Worm (Caenorhabditis elegans): ENCODE results near the gene F54F7.10.
A peak's percentile ranks its signal among the peaks of the same experiment; 100 is the strongest.

The F54F7.10 gene

DNA sequence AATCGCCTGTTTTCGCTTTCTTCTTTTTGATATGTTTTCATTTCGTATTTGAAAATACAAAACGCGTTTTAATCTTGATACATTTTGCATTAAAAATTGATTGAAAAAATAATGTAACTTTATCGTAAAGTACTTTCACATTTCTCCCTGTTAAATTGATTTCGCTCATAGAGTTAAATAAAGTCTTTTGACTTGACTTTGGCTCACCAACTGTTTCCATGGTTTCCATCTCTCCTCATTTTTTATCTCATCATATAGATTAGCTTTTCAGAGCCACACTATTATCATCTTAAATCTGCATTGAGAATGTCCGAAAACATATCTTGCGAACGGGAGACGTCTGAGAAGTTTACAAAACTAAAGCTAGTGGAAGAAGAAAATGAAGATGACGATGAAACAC lies at the start of gene F54F7.10:
Gene F54F7.10, plus strand, starts transcription at position 301 of the 400 bp plus-strand sequence.
- TF ChIP-seq zfp-2 (tag; optimal IDR thresholded peaks at IDR 0.05) (no peak), ceh-82 (tag; optimal IDR thresholded peaks at IDR 0.05) (no peak), hif-1 (tag; optimal IDR thresholded peaks at IDR 0.05) (no peak), Y75B8A.6 (GFP tag; IDR thresholded peaks at IDR 0.05) (no peak), tra-1 (GFP tag; IDR thresholded peaks at IDR 0.05) (no peak), zip-11 (GFP tag; IDR thresholded peaks at IDR 0.05) (no peak), saeg-2 (GFP tag; IDR thresholded peaks at IDR 0.05) (no peak), nhr-25 (tag; optimal IDR thresholded peaks at IDR 0.05; ENCODE audit: borderline replicate concordance, insufficient read depth) (no peak), php-3 (GFP tag; IDR thresholded peaks at IDR 0.05) (no peak), Y105C5A.15 (GFP tag; IDR thresholded peaks at IDR 0.05) (no peak), lin-29 (GFP tag; IDR thresholded peaks at IDR 0.05) (no peak), ztf-7 (tag; optimal IDR thresholded peaks at IDR 0.05) (no peak), mep-1 (tag; optimal IDR thresholded peaks at IDR 0.05) (no peak), hlh-11 (tag; optimal IDR thresholded peaks at IDR 0.05) (no peak), snpc-4 (tag; optimal IDR thresholded peaks at IDR 0.05) (no peak), lim-7 (GFP tag; IDR thresholded peaks at IDR 0.05) (no peak), ZK337.2 (GFP tag; IDR thresholded peaks at IDR 0.05) (no peak), ceh-32 (tag; optimal IDR thresholded peaks at IDR 0.05; ENCODE audit: poor library complexity) (no peak), daf-12 (tag; optimal IDR thresholded peaks at IDR 0.05) (no peak)

DNA sequence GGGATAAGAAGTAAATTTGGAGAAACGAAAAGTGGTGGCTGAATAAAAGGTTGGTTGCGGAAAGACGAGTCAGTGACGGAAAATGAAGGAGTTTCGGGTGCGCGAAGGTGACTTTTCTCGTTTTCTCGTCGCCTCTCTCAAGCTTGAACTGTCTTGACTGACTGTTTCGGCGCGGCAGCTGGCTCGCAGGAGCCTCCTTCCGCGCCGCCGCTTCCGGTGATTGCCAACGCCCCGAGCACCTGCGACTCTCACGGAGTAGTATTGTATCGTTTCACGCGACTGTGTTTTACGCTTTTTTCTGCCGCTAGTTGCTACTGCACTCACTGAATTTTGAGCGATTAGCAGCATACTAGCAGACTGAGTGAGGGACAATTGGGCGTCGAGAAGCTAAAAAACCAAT lies 48.7 kb upstream of the F54F7.10 start, which contains the start of gene C34E11.2:
Gene C34E11.2, minus strand, starts transcription at position 84 of the 400 bp plus-strand sequence.
- TF ChIP-seq set-16 (GFP tag; IDR thresholded peaks at IDR 0.05) (peak; percentile 87), madf-9 (GFP tag; conservative IDR thresholded peaks at IDR 0.05) (no peak), egl-43 (GFP tag; IDR thresholded peaks at IDR 0.05) (0 out of 2 replicates have a peak, but pooled peaks have one; percentile 44), snpc-4 (tag; optimal IDR thresholded peaks at IDR 0.05) (no peak)

DNA sequence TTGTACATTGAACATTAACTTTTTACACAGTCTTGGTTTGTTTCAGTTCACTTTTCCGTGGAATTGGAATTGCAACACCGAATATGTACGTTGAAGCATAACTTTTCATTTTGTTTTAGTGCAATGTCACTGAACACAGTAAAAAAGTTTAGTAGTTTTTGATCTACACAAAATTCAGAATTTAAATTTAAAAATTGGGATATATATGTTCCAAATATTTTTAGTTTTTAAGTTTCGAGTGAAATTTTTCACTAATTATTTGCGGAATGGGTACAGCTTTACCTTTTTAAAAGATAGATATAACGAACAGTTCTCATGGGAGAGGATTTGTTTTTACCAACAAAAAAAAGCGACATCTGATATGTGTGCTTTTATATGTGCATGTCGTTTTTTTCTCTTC lies 46.6 kb upstream of the F54F7.10 start:
- no peak for TF ChIP-seq hif-1 (tag; optimal IDR thresholded peaks at IDR 0.05)
- peak; percentile 92 for TF ChIP-seq aha-1 (tag)

DNA sequence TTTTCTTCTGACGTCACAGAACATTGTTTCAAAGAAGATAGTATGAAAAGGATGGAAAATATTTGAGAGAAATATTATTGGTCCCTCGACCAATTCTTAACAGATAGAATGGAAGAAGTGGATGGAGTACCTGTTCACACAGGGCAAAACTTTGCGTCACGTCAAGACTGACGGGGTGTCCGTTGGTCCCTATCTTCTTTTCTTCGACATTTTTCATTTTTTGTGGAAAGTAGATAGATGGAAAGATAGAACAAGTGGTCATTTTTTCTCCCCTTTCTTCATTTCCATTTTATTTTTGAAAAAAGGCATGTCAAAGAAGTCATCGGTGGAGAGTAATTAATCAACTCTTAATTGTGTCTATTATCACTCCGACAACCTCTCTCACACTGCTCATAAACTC lies 44.7 kb upstream of the F54F7.10 start:
- TF ChIP-seq daf-16 (GFP tag; optimal IDR thresholded peaks at IDR 0.05) (peak in 1 of 2 experiments; percentile 41), daf-16 (tag; optimal IDR thresholded peaks at IDR 0.05) (no peak), lin-39 (tag; optimal IDR thresholded peaks at IDR 0.05) (no peak), aha-1 (tag) (no peak)

DNA sequence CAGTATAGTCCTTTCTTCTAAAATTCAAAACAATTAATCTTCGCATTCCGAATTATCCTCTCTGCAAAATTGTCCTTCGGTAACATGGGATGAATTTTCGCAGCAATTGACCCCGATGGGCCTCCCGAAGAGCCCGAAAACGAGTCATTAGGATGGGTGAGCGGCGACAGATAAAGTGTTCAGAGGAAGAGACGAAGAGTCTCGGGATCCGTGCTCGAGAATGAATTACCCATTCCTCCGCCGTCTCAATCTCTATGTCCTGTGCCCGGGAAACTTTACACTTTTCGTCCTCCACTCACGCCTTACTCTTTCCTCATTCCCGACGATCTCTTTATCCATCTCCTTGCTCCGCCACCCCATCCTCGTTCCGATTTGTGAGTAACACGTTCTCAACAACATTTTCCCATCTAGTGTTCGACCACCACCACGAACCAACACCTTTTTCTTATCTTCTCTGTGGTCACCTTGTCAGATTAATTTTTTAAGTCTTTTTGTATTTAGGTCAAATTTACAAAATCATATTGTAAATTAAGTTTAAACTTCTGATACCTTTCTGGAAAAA lies 42.2 kb upstream of the F54F7.10 start:
- peak in 1 of 2 experiments; percentile 94 for TF ChIP-seq unc-62 (GFP tag; optimal IDR thresholded peaks at IDR 0.05 in 1 of 2)
- TF ChIP-seq unc-62 (tag; optimal IDR thresholded peaks at IDR 0.05), result no peak
- TF ChIP-seq aha-1 (tag), result peak; percentile 90
- TF ChIP-seq hlh-11 (tag; optimal IDR thresholded peaks at IDR 0.05), result peak; percentile 19
- TF ChIP-seq T26A8.4 (GFP tag; IDR thresholded peaks at IDR 0.05), result no peak
- TF ChIP-seq skn-1 (tag; optimal IDR thresholded peaks at IDR 0.05), result no peak

DNA sequence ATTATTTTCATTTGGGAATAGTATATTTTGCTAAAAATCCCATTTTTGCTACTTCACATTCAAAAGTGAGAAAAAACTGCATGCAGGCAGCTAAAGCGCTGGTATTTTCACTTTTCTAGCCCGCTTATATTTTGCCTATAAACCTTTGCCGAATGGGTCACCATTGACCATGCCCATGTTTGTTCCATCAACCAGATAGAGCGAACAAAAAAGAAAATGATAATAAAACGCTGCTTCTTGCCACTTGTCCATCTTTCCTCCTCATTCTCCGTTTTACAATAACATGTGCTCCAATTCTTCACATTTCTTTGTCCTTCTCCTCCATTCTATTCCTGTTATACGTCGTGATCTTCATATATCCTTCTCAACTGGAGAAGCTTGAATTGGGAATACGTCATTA lies 39.7 kb upstream of the F54F7.10 start, which contains the start of gene tag-241:
Gene tag-241, plus strand, starts transcription at position 301 of the 400 bp plus-strand sequence.
- TF ChIP-seq lin-38 (GFP tag; IDR thresholded peaks at IDR 0.05) (no peak), Y105C5A.15 (GFP tag; IDR thresholded peaks at IDR 0.05) (no peak), F49E8.2 (tag; optimal IDR thresholded peaks at IDR 0.05; ENCODE audit: borderline replicate concordance) (no peak), duxl-1 (tag; optimal IDR thresholded peaks at IDR 0.05; ENCODE audit: poor library complexity) (no peak), php-3 (GFP tag; IDR thresholded peaks at IDR 0.05) (no peak), unc-130 (GFP tag; optimal IDR thresholded peaks at IDR 0.05) (no peak), tag-97 (GFP tag; IDR thresholded peaks at IDR 0.05) (no peak), nhr-10 (tag; optimal IDR thresholded peaks at IDR 0.05) (no peak)
